Fruit fly (Drosophila melanogaster): ENCODE measurements around the gene Apl.

Apl gene

DNA sequence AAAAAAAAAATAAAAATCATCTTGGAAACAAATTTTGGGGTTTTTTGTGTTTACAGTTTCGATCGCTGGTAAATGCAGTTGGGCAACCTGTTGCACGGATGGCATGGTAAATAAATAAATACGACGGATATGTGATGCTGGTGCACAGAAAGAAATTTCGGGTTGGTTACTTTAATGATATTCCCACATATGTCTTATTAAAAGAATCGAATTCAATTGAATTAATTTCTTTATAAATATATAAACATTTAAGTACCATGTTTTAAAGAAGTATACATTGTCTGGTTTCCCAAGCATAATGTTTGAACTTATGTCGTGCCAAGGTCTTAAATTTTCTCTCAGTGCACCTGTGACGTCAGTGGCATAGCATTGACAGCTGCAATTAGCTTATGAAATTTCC lies 27.5 kb upstream of the Apl start (continued):
- TF ChIP-seq salm (tag; optimal IDR thresholded peaks at IDR 0.05): peak; percentile 64
- no peak for TF ChIP-seq CG13624 (GFP tag; optimal IDR thresholded peaks at IDR 0.05)
- no peak for TF ChIP-seq bbx (GFP tag; IDR thresholded peaks at IDR 0.05; ENCODE audit: partially characterized antibody)
- TF ChIP-seq CG9797 (GFP tag; optimal IDR thresholded peaks at IDR 0.05): no peak
- TF ChIP-seq sqz (GFP tag; optimal IDR thresholded peaks at IDR 0.05): peak; percentile 9
- peak in 1 of 2 experiments; percentile 18 for TF ChIP-seq chif (GFP tag; optimal IDR thresholded peaks at IDR 0.05)
- TF ChIP-seq CG14667 (GFP tag; IDR thresholded peaks at IDR 0.05): no peak
- no peak for TF ChIP-seq CG10959 (GFP tag; IDR thresholded peaks at IDR 0.05)
- no peak for TF ChIP-seq fd3F (GFP tag; optimal IDR thresholded peaks at IDR 0.05)
- TF ChIP-seq Aef1 (GFP tag; IDR thresholded peaks at IDR 0.05): no peak
- TF ChIP-seq CG12155 (GFP tag; optimal IDR thresholded peaks at IDR 0.05): no peak
- TF ChIP-seq HmgZ (tag; optimal IDR thresholded peaks at IDR 0.05): peak; percentile 26
- no peak for TF ChIP-seq z (GFP tag; IDR thresholded peaks at IDR 0.05)
- TF ChIP-seq Side (GFP tag; optimal IDR thresholded peaks at IDR 0.05): no peak
- TF ChIP-seq sob (GFP tag; IDR thresholded peaks at IDR 0.05): no peak
- no peak for TF ChIP-seq br (optimal IDR thresholded peaks at IDR 0.05)
- TF ChIP-seq CG17829 (tag; optimal IDR thresholded peaks at IDR 0.05): peak; percentile 72
- no peak for TF ChIP-seq CG43689 (GFP tag; IDR thresholded peaks at IDR 0.05)
- no peak for TF ChIP-seq Sry-β (GFP tag; optimal IDR thresholded peaks at IDR 0.05)
- no peak for TF ChIP-seq CG13894 (tag; optimal IDR thresholded peaks at IDR 0.05)
- TF ChIP-seq chm (GFP tag; IDR thresholded peaks at IDR 0.05): 0 out of 2 replicates have a peak, but pooled peaks have one; percentile 20
- TF ChIP-seq CG33557 (GFP tag; optimal IDR thresholded peaks at IDR 0.05): peak; percentile 30
- peak; percentile 75 for TF ChIP-seq CG31441 (GFP tag; IDR thresholded peaks at IDR 0.05)
- peak; percentile 39 for TF ChIP-seq Med (GFP tag)
- no peak for TF ChIP-seq D19B (GFP tag; optimal IDR thresholded peaks at IDR 0.05)
- no peak for TF ChIP-seq CG2120 (GFP tag; optimal IDR thresholded peaks at IDR 0.05)
- TF ChIP-seq CG2889 (GFP tag; IDR thresholded peaks at IDR 0.05): no peak
- TF ChIP-seq Nf-YA (GFP tag; IDR thresholded peaks at IDR 0.05): no peak
- TF ChIP-seq sd (tag; optimal IDR thresholded peaks at IDR 0.05): no peak
- TF ChIP-seq kay (GFP tag; optimal IDR thresholded peaks at IDR 0.05): no peak
- no peak for TF ChIP-seq CG7271 (tag; optimal IDR thresholded peaks at IDR 0.05)
- TF ChIP-seq CG6791 (GFP tag; IDR thresholded peaks at IDR 0.05; ENCODE audit: partially characterized antibody): no peak
- TF ChIP-seq Max (GFP tag; optimal IDR thresholded peaks at IDR 0.05): peak; percentile 20
- TF ChIP-seq prd (optimal IDR thresholded peaks at IDR 0.05): no peak
- peak; percentile 73; the same call in 2 of the 3 replicates for TF ChIP-seq prd (GFP tag; IDR thresholded peaks at IDR 0.05)
- 0 out of 2 replicates have a peak, but pooled peaks have one; percentile 22 for TF ChIP-seq ap (GFP tag; IDR thresholded peaks at IDR 0.05)
- TF ChIP-seq Lhr (GFP tag; optimal IDR thresholded peaks at IDR 0.05): peak; percentile 23
- TF ChIP-seq Sox100B (GFP tag; optimal IDR thresholded peaks at IDR 0.05): peak; percentile 68
- TF ChIP-seq Sin3A (optimal IDR thresholded peaks at IDR 0.05): no peak
- peak; percentile 19 for TF ChIP-seq CG6654 (GFP tag; optimal IDR thresholded peaks at IDR 0.05)
- TF ChIP-seq CG7786 (GFP tag; optimal IDR thresholded peaks at IDR 0.05): no peak
- TF ChIP-seq sisA (GFP tag; IDR thresholded peaks at IDR 0.05): peak; percentile 33
- no peak for TF ChIP-seq pb (GFP tag; optimal IDR thresholded peaks at IDR 0.05)
- peak; percentile 35 for TF ChIP-seq slbo (GFP tag; IDR thresholded peaks at IDR 0.05)
- TF ChIP-seq GATAe (GFP tag; conservative IDR thresholded peaks at IDR 0.05): no peak
- no peak for TF ChIP-seq kni (GFP tag; optimal IDR thresholded peaks at IDR 0.05)
- peak; percentile 18 for TF ChIP-seq CG13775 (GFP tag; optimal IDR thresholded peaks at IDR 0.05)
- TF ChIP-seq stwl (tag; optimal IDR thresholded peaks at IDR 0.05): no peak
- no peak for TF ChIP-seq CG3995 (GFP tag; optimal IDR thresholded peaks at IDR 0.05)
- no peak for TF ChIP-seq NC2β (GFP tag; optimal IDR thresholded peaks at IDR 0.05)
- TF ChIP-seq jigr1 (GFP tag; IDR thresholded peaks at IDR 0.05): no peak
- peak; percentile 43 for TF ChIP-seq CG30403 (GFP tag; optimal IDR thresholded peaks at IDR 0.05)
- 0 out of 3 replicates have a peak, but pooled peaks have one; percentile 58 for TF ChIP-seq ken (GFP tag; IDR thresholded peaks at IDR 0.05)

All from whole organism, embryonic.